Worm (Caenorhabditis elegans) whole organism, mixed stage, embryonic: ENCODE measurements around the gene F58F9.8.

Source experiments
- blmp-1 ChIP-seq: fragments of 150-350 bp; optimal IDR thresholded peaks from 2 replicates; lab custom pipeline; 2014; ENCODE audit warnings: missing biosample characterization, missing genetic modification characterization
- ceh-43 ChIP-seq: fragments of 200-800 bp; sonication (Bioruptor generic); optimal IDR thresholded peaks from 2 replicates; lab custom pipeline; 2018; ENCODE audit warnings: mild to moderate bottlenecking, missing genetic modification characterization, moderate library complexity, missing compliant biosample characterization
- ces-1 ChIP-seq: fragments of 150-350 bp; optimal IDR thresholded peaks from 2 replicates; lab custom pipeline; 2014; ENCODE audit warnings: missing biosample characterization, missing genetic modification reagents, missing genetic modification characterization
- lin-13 ChIP-seq: fragments of 150-350 bp; optimal IDR thresholded peaks from 2 replicates; lab custom pipeline; 2014; ENCODE audit warnings: missing biosample characterization, missing genetic modification characterization
- lsy-2 ChIP-seq: fragments of 150-350 bp; optimal IDR thresholded peaks from 2 replicates; lab custom pipeline; 2014; ENCODE audit warnings: missing biosample characterization, missing genetic modification characterization
- nhr-2 ChIP-seq: fragments of 150-350 bp; optimal IDR thresholded peaks from 2 replicates; lab custom pipeline; 2014; ENCODE audit warnings: missing biosample characterization, missing genetic modification characterization
- nhr-237 ChIP-seq: fragments of 150-350 bp; optimal IDR thresholded peaks from 2 replicates; lab custom pipeline; 2014; ENCODE audit warnings: missing biosample characterization, missing genetic modification characterization
- pha-4 ChIP-seq: fragments of 150-350 bp; optimal IDR thresholded peaks from 2 replicates; lab custom pipeline; 2018; ENCODE audit warnings: missing biosample characterization, missing genetic modification reagents, missing genetic modification characterization
- sem-2 ChIP-seq: fragments of 200-800 bp; sonication (Bioruptor generic); optimal IDR thresholded peaks from 2 replicates; lab custom pipeline; 2018; ENCODE audit warnings: mild to moderate bottlenecking, missing genetic modification characterization, missing compliant biosample characterization
- snpc-4 ChIP-seq: fragments of 150-350 bp; optimal IDR thresholded peaks from 2 replicates; lab custom pipeline; 2014; ENCODE audit warnings: missing biosample characterization, missing genetic modification characterization
- sptf-1 ChIP-seq: sonication (generic microtip); optimal IDR thresholded peaks from 2 replicates; lab custom pipeline; 2017; ENCODE audit warnings: mild to moderate bottlenecking, missing genetic modification characterization, moderate library complexity, missing compliant biosample characterization
- unc-39 ChIP-seq: fragments of 150-350 bp; optimal IDR thresholded peaks from 2 replicates; lab custom pipeline; 2014; ENCODE audit warnings: missing biosample characterization, missing genetic modification characterization
- unc-62 ChIP-seq: fragments of 150-350 bp; optimal IDR thresholded peaks from 2 replicates; lab custom pipeline; 2014; ENCODE audit warnings: missing biosample characterization, missing genetic modification reagents, missing genetic modification characterization
- ztf-11 ChIP-seq: fragments of 150-350 bp; optimal IDR thresholded peaks from 2 replicates; lab custom pipeline; 2014; ENCODE audit warnings: missing biosample characterization, missing genetic modification characterization

DNA sequence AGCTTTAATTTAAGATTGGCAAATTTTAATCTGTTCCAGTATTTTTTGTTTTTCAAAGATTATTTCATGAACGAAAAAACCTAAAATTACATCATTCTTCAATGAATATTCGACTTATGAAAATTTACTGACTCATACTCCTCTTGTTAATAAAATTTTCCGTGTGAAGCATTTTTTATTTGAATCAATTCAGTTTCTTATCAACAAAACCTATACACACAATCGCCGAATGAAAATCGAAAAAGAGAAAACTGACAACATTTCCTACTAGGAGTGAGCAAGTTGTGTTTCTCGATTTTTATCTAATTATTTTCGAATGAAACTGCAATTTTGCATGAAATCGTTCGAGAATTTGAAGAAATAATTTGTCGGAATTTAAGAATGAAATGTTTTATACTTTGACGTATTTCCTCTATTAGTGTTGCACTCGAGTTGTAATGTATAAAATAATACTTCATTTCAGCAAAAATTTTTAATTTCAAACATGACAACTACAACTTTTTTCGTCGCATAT lies 7.4 kb upstream of the F58F9.8 start, which contains the start of gene F58F9.4:
- TF ChIP-seq lsy-2 (tag; lab: Kevin White, UChicago) (no peak), snpc-4 (tag; lab: Kevin White, UChicago) (no peak), ceh-43 (no peak), unc-62 (GFP tag; lab: Kevin White, UChicago) (no peak), lin-13 (tag; lab: Kevin White, UChicago) (no peak), unc-39 (no peak), blmp-1 (tag; lab: Kevin White, UChicago) (no peak), pha-4 (tag; lab: Kevin White, UChicago) (no peak), nhr-237 (tag; lab: Kevin White, UChicago) (no peak), ztf-11 (tag; lab: Kevin White, UChicago) (no peak), sem-2 (no peak), sptf-1 (no peak), nhr-2 (tag; lab: Kevin White, UChicago) (no peak), ces-1 (no peak)
